Worm (Caenorhabditis elegans) whole organism, late embryonic: ENCODE results near the gene Y73C8B.3.

Experiments used
- ceh-48 ChIP-seq: sonication (generic microtip); optimal IDR thresholded peaks from 2 replicates; lab custom pipeline; 2016; ENCODE audit warnings: missing genetic modification characterization, inconsistent platforms, missing compliant biosample characterization
- elt-2 ChIP-seq: sonication (generic microtip); optimal IDR thresholded peaks from 2 replicates; lab custom pipeline; 2016; ENCODE audit warnings: missing genetic modification reagents, missing genetic modification characterization, missing compliant biosample characterization
- fax-1 ChIP-seq: sonication (generic microtip); optimal IDR thresholded peaks from 2 replicates; lab custom pipeline; 2016; ENCODE audit warnings: missing genotype, missing genetic modification characterization, missing compliant biosample characterization
- fkh-10 ChIP-seq: fragments of 150-350 bp; optimal IDR thresholded peaks from 2 replicates; lab custom pipeline; 2014; ENCODE audit warnings: missing biosample characterization, missing genetic modification reagents, missing genetic modification characterization
- hlh-15 ChIP-seq: sonication (generic microtip); optimal IDR thresholded peaks from 2 replicates; lab custom pipeline; 2016; ENCODE audit warnings: missing genetic modification characterization, missing compliant biosample characterization
- hlh-30 ChIP-seq: sonication (generic microtip); optimal IDR thresholded peaks from 2 replicates; lab custom pipeline; 2017; ENCODE audit warnings: antibody characterized with exemption, missing genetic modification characterization, missing compliant biosample characterization; ENCODE audit not compliant: insufficient read depth
- lin-11 ChIP-seq: fragments of 200-800 bp; sonication (Bioruptor generic); optimal IDR thresholded peaks from 2 replicates; lab custom pipeline; 2018; ENCODE audit warnings: mild to moderate bottlenecking, missing genetic modification characterization, missing compliant biosample characterization
- nfya-1 ChIP-seq: sonication (generic microtip); optimal IDR thresholded peaks from 2 replicates; lab custom pipeline; 2017; ENCODE audit warnings: missing genetic modification characterization, mild to moderate bottlenecking, missing compliant biosample characterization, antibody characterized with exemption, moderate library complexity
- nhr-11 ChIP-seq: fragments of 150-350 bp; optimal IDR thresholded peaks from 2 replicates; lab custom pipeline; 2014; ENCODE audit warnings: missing biosample characterization, missing genetic modification characterization
- npax-4 ChIP-seq: sonication (generic microtip); optimal IDR thresholded peaks from 2 replicates; lab custom pipeline; 2016; ENCODE audit warnings: missing genetic modification characterization, missing compliant biosample characterization
- pqm-1 ChIP-seq: sonication (generic microtip); optimal IDR thresholded peaks from 2 replicates; lab custom pipeline; 2016; ENCODE audit warnings: missing genetic modification characterization, missing compliant biosample characterization
- unc-55 ChIP-seq: sonication (generic microtip); optimal IDR thresholded peaks from 2 replicates; lab custom pipeline; 2017; ENCODE audit warnings: missing biosample characterization, missing genetic modification reagents, missing genetic modification characterization

ce11 chrV:3145241-3145640 lies 47.8 kb downstream of the Y73C8B.3 start:
- TF ChIP-seq pqm-1, result no peak
- TF ChIP-seq hlh-30, result no peak
- no peak for TF ChIP-seq fkh-10 (GFP tag; lab: Kevin White, UChicago)
- no peak for TF ChIP-seq fax-1 (tag; lab: Kevin White, UChicago)
- no peak for TF ChIP-seq elt-2 (tag; lab: Kevin White, UChicago)
- no peak for TF ChIP-seq lin-11 (tag; lab: Kevin White, UChicago)
- no peak for TF ChIP-seq nhr-11 (tag; lab: Kevin White, UChicago)
- no peak for TF ChIP-seq hlh-15 (tag; lab: Kevin White, UChicago)
- no peak for TF ChIP-seq nfya-1
- TF ChIP-seq npax-4, result no peak
- no peak for TF ChIP-seq unc-55 (GFP tag; lab: Kevin White, UChicago)
- TF ChIP-seq ceh-48, result no peak
